Worm (Caenorhabditis elegans): Measurements from ENCODE around the gene T24D8.6.

DNA sequence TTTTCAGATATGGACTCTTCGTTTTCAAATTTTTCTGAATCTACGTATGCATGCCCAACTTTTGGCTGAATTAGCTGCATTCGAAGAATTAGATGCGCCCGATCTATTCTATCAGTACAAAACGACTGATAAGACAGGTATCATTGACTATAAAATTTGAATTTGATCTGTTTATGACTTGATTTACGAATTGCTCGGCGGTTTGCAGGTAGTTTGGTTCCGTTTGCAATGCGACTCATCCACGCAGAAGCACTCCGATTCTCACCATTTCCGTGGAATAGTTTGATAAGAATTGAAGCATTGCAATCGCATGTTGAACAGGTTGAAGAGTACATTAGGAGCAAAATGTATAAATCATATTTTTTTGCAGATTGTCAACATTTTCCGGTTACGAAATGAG is 45.2 kb upstream of the T24D8.6 start:
- TF ChIP-seq ztf-23 (GFP tag; IDR thresholded peaks at IDR 0.05) (no peak), tab-1 (GFP tag; IDR thresholded peaks at IDR 0.05) (no peak), flt-1 (GFP tag; IDR thresholded peaks at IDR 0.05) (no peak), cog-1 (tag; optimal IDR thresholded peaks at IDR 0.05) (no peak), med-1 (GFP tag; optimal IDR thresholded peaks at IDR 0.05; ENCODE audit: insufficient read depth) (no peak), klf-2 (GFP tag; conservative IDR thresholded peaks at IDR 0.05) (no peak), ref-1 (GFP tag; conservative IDR thresholded peaks at IDR 0.05) (no peak)
